Worm (Caenorhabditis elegans): ENCODE data around the gene sfxn-1.4.

DNA sequence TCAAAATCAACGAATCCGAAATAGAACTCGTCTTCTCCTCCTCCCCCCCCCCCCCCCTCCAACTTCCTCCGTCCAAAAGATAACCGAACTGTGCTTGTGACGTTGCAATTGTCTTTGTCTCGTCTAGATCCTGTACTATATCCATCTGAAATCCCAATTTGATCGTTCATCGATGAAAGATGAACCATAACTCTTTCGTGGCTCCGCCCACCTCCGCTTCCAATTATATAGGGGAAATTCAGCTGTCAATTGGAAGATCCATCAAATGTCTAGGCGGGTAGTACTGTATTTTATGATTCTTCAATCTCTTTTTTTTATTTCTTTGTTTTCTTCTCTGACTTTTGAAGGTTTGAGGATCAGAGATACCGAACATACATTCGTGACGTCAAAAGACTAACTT is 35.7 kb downstream of the sfxn-1.4 start:
- TF ChIP-seq ama-1 (optimal IDR thresholded peaks at IDR 0.05), result no peak
- TF ChIP-seq pqm-1 (tag; optimal IDR thresholded peaks at IDR 0.05), result no peak
- TF ChIP-seq ceh-9 (tag; optimal IDR thresholded peaks at IDR 0.05), result no peak

Measured in whole organism, late embryonic.